Fruit fly (Drosophila melanogaster): ENCODE results near the gene CG13838.

Gene CG13838

DNA sequence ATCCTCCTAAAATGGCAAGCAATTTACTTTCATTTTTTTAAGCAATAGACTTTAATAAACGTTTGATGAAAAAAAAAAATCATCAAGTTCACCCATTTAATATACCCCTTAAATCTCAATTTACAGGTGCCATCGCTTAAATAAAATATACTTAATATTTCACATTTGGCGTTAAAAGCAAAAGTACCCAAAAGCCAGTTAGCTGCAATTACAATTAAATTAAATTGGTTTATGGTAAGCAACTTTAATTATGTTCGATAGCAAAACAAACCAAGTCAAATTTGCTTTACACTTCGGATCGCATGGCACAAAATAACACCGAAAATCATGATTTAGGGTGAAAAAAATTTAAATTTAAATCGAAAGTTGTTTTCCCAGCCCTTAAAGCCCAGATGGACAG lies at the start of gene CG13838:
Gene CG13838, plus strand, starts transcription at position 301 of the 400 bp plus-strand sequence.
- TF ChIP-seq CG17801 (GFP tag; optimal IDR thresholded peaks at IDR 0.05; ENCODE audit: partially characterized antibody): no peak

DNA sequence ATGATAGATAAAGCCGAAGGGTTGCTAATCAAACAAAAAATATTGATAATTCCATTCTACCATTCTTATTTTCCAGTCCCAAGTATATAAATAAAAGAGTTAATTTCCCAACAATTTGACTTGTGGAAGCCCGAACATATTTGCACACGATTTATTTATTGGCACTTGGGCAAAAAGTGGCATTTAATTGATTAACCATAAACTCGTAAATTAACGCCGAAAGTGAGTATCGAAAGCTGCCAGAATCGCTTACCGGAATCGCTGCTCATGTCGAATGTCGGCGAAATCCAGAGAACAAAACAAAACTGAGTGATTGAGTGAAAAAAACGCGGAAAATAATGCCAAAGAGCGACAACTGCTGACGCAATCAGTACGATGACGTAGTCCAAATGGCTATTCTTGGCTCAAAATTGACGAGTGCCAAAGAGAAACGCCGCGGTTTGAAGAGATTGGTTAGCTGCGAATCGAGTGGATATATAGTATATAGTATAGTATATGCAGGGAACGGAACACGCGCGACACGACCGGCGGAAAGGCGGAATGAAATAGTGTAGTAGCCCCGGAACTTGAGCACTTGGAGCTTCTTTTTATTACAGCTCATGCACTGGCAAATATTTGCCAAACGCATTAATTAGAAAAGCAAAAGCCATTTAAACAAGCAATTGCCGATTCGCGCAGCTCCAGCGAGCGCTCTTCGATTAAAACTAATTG lies 44.0 kb upstream of the CG13838 start, which contains the start of gene Nha2:
Gene Nha2, minus strand, starts transcription at position 617 of the 711 bp plus-strand sequence.
- no peak for TF ChIP-seq CG17801 (GFP tag; optimal IDR thresholded peaks at IDR 0.05; ENCODE audit: partially characterized antibody)

DNA sequence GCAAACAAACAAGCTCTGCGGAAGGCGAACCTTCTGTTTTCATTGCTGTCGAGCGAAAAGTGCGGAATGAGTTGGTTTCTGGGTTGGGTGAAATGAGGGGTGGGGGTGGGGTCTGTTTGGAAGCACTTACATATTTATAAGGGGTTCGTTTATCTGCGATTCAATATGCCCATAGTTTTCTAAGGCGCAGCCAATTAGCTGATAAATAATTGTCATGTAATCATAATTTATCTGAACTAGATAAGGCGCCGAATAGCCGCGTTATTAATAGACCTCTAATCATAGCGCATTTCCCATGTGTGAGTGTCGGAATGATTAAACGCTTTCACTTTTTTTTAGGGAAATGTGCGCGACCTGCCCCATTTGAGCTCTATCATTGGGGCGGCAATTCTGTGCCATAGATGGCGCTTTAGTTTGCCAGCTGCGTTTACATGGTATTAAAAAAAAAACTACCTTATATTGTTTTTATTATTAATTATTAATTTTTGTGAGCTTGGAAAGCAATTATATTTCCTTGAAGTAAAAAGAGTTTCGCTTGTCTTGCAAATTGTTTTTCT lies 43.3 kb upstream of the CG13838 start:
- TF ChIP-seq CG17801 (GFP tag; optimal IDR thresholded peaks at IDR 0.05; ENCODE audit: partially characterized antibody): no peak

DNA sequence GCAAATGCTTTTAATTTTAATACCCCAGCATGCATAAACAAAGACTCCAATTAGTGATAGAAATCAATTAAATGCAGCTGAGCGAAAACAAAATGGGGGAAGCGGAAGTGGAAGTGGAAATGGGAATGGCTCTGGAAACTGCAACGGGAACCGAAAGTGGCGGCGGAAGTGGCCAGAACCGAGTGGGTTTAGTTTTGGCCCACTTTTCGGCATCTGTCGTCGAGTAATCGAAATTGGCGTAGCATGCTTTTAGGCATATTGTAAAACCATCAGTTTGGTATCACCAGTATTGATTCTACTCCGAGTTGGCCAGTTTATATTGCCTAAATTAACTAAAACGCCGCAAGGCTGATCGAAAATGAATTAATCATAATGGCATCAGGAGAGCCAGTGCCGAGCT lies 37.9 kb upstream of the CG13838 start:
- no peak for TF ChIP-seq CG17801 (GFP tag; optimal IDR thresholded peaks at IDR 0.05; ENCODE audit: partially characterized antibody)

DNA sequence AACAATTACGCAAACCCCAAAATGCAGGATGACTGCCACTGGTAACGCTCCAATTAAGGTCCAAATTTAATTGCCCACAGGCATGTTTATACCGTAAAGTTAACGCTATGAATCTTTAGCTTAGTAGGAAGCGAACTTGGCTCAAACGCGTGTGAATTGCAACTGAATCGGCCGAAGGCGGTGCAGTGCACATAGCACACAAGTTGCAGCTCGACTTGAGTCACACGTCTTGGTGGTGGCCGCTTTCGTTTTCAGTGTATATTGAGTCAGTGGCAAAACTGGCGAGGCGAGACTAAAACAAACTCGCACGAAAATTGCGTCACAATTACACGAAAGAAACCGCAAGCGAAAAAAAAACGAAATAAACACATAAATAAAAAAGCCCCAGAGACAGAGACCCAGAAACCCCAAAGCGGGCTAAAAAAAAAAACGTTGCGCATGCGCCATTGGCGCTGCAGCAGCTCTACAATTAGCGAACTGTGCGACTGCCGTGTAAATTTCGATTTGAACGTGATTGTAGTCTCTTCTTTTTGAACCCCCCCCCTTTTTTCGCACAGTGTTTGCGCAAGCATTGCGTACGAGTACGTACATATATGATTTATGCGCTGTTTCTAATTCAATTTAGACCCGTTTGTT lies 32.4 kb upstream of the CG13838 start:
- TF ChIP-seq CG17801 (GFP tag; optimal IDR thresholded peaks at IDR 0.05; ENCODE audit: partially characterized antibody): no peak

DNA sequence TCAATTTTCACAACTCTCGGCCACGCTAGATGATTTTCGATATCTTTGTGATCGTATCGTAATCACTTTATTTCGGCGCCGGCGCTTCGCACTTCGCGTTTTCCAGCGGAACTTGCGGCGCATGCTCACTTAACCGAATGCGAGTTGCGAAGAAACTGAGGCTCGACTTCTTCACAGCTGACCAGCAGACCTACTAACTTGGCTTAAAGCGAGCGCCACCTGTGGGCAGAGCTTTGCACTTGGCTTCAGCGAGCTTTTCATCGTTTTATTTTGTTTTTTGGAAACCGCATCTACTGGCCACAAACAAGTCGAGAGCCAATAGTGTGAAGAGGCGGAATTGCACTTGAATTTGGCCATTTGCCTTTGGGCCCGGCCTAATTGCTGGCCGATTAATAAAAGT lies 31.6 kb upstream of the CG13838 start, which contains the start of gene CG34375:
Gene CG34375, minus strand, starts transcription at position 157 of the 400 bp plus-strand sequence.
- TF ChIP-seq CG17801 (GFP tag; optimal IDR thresholded peaks at IDR 0.05; ENCODE audit: partially characterized antibody): no peak

DNA sequence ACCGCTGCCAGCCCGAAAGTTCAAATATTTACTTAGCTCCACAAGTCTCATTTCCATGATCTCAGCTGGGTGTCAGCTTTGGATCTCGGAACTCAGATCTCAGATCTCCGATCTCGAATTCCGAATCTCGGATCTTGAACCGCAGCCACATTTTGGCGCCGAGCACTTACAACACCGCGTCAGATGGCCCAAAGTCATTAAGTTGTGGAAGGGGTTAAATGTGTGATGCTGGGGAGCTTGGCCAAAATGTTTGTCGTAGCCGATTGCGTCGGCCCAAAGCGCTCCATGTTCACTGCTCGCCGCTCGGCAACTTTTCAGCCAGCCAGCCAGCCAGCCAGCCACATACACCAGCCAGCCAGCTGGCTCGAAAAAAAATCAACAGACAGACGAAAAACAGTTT lies 30.0 kb upstream of the CG13838 start, which contains the start of gene CG6688:
Gene CG6688, plus strand, starts transcription at position 396 of the 400 bp plus-strand sequence.
- TF ChIP-seq CG17801 (GFP tag; optimal IDR thresholded peaks at IDR 0.05; ENCODE audit: partially characterized antibody): no peak

DNA sequence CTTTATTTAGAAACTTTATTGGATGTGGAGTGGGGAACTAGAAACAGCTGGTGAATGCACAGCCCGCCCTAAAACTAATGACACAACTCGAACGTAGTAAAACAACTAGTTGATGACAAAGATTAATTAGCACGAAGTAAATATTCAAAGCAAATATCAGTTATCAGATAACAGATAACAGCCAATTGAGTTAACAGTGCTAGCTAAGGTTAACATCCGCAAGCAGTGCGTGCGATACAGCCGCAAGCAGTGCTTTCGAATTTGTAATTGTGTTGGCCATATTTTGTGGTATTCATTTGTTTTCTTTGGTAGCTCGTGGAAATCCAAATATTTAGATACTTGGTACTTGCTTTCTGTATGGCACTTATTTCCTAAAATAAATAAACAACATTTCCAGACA lies 28.6 kb upstream of the CG13838 start:
- TF ChIP-seq CG17801 (GFP tag; optimal IDR thresholded peaks at IDR 0.05; ENCODE audit: partially characterized antibody): no peak

DNA sequence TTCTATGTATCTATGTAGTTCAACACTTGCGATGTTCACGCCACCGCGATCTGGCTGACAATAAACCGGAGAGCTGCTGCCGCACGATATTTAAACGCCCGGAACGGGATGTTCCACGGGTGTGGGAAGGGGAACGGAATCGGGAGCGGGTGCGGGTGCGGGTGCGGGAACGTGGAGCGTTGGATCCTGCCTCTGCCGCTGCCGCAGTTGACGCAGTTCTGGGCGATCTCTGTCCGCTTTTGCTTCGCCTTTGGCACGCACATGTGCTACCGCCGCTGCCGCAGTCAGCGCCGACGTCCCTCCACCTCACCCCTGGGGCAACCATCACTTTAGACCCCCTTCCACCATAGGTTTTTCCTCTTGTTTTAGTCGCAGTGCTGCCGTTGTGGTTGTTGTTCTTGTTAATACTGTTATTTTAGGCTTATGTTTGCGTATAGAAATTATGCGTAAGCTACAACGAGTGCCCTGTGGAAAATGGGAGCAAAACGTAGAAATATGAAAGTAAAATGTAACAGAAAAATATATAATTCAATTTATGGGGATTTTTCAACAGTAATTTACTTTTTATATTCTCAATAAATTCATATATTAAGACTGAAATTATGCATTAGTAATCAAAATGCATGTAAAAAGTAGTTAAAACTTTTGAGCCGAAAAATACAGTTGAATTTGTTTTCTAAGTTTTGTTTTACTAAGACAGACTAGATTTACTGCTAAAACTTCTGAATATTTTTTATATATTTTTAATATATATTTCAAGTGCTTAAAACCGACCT lies 15.2 kb upstream of the CG13838 start, which contains the start of gene lmd:
Gene lmd, minus strand, starts transcription at position 62 of the 776 bp plus-strand sequence.
- no peak for TF ChIP-seq CG17801 (GFP tag; optimal IDR thresholded peaks at IDR 0.05; ENCODE audit: partially characterized antibody)

DNA sequence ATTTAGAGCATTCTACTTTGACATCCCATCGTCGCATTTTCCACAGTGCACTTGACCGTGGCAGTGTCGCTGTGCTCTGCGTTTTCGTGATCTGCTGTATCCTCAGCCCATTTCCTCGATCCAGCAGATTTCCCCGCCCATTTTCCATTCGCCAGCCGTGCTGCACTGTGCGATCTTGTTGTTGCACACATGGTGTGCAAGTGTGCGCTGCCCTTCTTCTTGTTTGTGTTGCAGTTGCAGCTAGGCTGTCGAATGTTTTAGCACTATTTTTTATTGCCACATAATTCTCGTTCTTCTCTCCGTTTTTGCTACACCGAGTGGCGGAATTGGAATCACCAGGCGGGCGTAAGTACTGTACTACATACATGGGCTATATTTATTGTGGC lies 14.6 kb upstream of the CG13838 start:
- TF ChIP-seq CG17801 (GFP tag; optimal IDR thresholded peaks at IDR 0.05; ENCODE audit: partially characterized antibody): no peak

DNA sequence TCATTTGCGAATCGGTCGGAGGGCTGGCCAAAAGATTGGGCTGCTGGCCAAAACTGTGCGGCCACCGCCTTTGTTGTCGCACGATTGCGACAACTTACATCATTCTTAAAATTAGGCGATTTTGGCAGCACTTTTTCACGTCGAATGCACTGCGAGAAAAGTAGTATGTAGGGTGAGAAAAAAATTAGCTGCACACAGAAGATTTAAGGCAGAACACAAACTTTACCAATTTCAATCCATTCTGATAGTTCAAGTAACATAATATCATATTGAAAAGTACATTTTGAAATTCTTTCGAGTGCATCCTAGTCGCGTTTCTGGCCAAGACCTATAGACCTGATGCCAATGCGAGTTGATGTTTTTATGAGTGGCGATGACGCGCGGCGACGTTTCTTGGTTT lies 13.5 kb upstream of the CG13838 start:
- TF ChIP-seq CG17801 (GFP tag; optimal IDR thresholded peaks at IDR 0.05; ENCODE audit: partially characterized antibody): no peak

DNA sequence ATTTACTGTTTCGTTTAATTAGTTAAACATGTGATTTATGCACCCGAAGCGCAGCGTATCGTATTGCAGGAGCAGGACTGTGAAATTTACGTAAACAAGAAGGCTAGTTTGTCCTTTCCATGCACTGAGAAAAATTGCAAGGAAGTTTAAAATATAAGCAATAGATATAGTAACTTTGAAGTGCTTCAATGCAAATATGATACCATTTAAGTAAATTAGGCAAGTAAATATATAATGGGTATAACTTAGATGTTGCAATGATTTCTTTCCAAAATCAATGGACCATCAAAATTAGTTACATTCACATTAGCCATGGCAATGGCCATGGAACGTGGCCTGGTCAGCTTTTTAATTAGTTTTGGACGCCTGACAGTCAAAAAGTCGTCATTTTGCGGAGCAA lies 11.1 kb upstream of the CG13838 start:
- TF ChIP-seq CG17801 (GFP tag; optimal IDR thresholded peaks at IDR 0.05; ENCODE audit: partially characterized antibody): no peak

DNA sequence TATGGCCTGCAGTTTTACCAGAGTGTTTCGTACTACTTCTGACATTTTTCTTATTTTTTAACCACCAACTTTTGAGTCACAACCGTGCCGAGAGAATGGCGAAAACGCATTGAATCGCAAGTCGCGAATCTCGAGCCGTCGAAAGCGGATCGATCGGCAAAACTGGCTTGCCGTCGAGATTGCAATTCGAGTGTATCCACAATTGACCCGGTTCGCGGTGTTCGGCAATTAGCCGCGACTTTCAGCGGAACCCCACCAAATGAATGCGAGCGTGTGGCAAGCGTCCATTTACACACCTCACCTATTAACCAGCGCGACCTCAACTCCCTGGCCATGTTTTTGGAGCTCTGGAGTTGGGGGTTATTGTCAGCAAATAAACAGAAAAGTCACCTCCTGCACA lies 6.6 kb upstream of the CG13838 start, which contains the start of gene CG13833:
Gene CG13833, minus strand, starts transcription at position 101 of the 400 bp plus-strand sequence.
- TF ChIP-seq CG17801 (GFP tag; optimal IDR thresholded peaks at IDR 0.05; ENCODE audit: partially characterized antibody): no peak

DNA sequence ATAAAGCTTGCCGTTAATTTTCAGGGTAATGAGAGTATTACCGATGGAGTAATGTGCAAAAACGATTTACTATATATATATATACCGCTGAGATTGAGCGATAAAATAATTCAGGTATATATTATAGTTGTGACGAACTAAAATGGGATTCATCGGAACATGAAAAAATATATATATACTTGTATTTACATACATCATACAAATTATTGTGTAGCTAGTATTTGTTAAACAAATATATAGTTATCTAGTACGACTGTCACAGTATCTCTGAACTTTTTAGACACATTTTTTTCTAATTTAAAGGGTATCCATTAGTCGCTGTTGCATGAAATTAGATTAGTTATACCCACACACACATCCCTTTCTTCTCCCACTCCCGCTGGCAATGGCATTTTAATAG lies 5.7 kb upstream of the CG13838 start:
- no peak for TF ChIP-seq CG17801 (GFP tag; optimal IDR thresholded peaks at IDR 0.05; ENCODE audit: partially characterized antibody)

DNA sequence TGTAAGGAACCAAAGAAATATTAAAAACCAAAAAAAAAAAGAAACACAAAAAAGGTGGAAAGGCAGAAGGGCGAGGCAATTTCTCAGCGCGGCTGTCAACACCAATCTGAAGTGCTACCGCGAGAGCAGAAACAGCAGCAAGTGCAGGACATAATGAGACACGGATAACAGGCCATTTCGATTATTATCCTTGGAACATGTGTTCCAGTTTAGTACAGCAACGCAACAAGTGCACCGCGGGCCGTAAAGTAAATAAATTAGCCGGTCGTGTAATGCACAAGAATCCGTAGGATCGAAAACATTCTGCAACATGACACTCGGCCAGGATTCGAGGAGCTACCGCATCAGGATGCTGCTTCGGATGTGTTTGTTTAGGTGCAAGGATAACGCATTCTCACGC lies 4.0 kb upstream of the CG13838 start:
- no peak for TF ChIP-seq CG17801 (GFP tag; optimal IDR thresholded peaks at IDR 0.05; ENCODE audit: partially characterized antibody)
